Worm (Caenorhabditis elegans) whole organism, early embryonic: ENCODE data around the gene C30B5.17.

Source experiments
- ama-1 ChIP-seq: fragments of 150-350 bp; optimal IDR thresholded peaks from 2 replicates; lab custom pipeline; 2014
- ets-7 ChIP-seq: sonication (generic microtip); optimal IDR thresholded peaks from 2 replicates; lab custom pipeline; 2016; ENCODE audit warnings: missing genotype, missing genetic modification characterization, missing compliant biosample characterization
- hmg-4 ChIP-seq: fragments of 200-800 bp; sonication (Bioruptor generic); optimal IDR thresholded peaks from 2 replicates; lab custom pipeline; 2018; ENCODE audit warnings: mild to moderate bottlenecking, missing genetic modification characterization, missing compliant biosample characterization
- sea-1 ChIP-seq: fragments of 200-800 bp; sonication (Bioruptor generic); conservative IDR thresholded peaks from 2 replicates; pipeline ENCODE4 v1.3.6; 2022; ENCODE audit warnings: missing genetic modification characterization, missing compliant biosample characterization
- tra-4 ChIP-seq: sonication (generic microtip); optimal IDR thresholded peaks from 2 replicates; lab custom pipeline; 2017; ENCODE audit warnings: missing genetic modification characterization, missing compliant biosample characterization

ce11 chrII:6165152-6165551, 37.7 kb downstream of the C30B5.17 start:
- TF ChIP-seq ets-7 (tag; lab: Kevin White, UChicago) = no peak
- no peak for TF ChIP-seq tra-4 (tag; lab: Kevin White, UChicago)
- no peak for TF ChIP-seq hmg-4 (GFP tag; lab: Kevin White, UChicago)
- TF ChIP-seq ama-1 (lab: Kevin White, UChicago) = no peak
- TF ChIP-seq sea-1 (GFP tag; lab: Robert Waterston, UW) = no peak
